Worm (Caenorhabditis elegans) whole organism, midembryonic: Measurements from ENCODE around the gene F15B9.8.

Source experiments
- flt-1 ChIP-seq: fragments of 200-800 bp; sonication (Bioruptor generic); IDR thresholded peaks from 2 replicates; pipeline ENCODE4 v1.3.6; 2022; ENCODE audit warnings: missing genetic modification characterization, missing compliant biosample characterization
- med-1 ChIP-seq: sonication (generic microtip); optimal IDR thresholded peaks from 2 replicates; lab custom pipeline; 2017; ENCODE audit warnings: missing genetic modification characterization, mild to moderate bottlenecking, missing compliant biosample characterization, antibody characterized with exemption, missing genetic modification reagents; ENCODE audit not compliant: insufficient read depth
- ztf-23 ChIP-seq: fragments of 200-800 bp; sonication (Bioruptor generic); IDR thresholded peaks from 2 replicates; pipeline ENCODE4 v1.3.6; 2022; ENCODE audit warnings: missing genetic modification reagents, missing genetic modification characterization, missing compliant biosample characterization

ce11 chrV:12949607-12950006 lies 38.7 kb upstream of the F15B9.8 start, which contains the start of gene T16G1.13:
- no peak for TF ChIP-seq flt-1
- no peak for TF ChIP-seq ztf-23 (GFP tag; lab: Robert Waterston, UW)
- TF ChIP-seq med-1 = no peak
